Worm (Caenorhabditis elegans) whole organism, early embryonic: ENCODE results near the gene nhr-48.

Experiments
- ama-1 ChIP-seq: fragments of 150-350 bp; optimal IDR thresholded peaks from 2 replicates; lab custom pipeline; 2014
- ets-7 ChIP-seq: sonication (generic microtip); optimal IDR thresholded peaks from 2 replicates; lab custom pipeline; 2016; ENCODE audit warnings: missing genotype, missing genetic modification characterization, missing compliant biosample characterization
- tra-4 ChIP-seq: sonication (generic microtip); optimal IDR thresholded peaks from 2 replicates; lab custom pipeline; 2017; ENCODE audit warnings: missing genetic modification characterization, missing compliant biosample characterization

- TF ChIP-seq ets-7 (tag; lab: Kevin White, UChicago) (no peak), ama-1 (lab: Kevin White, UChicago) (no peak), tra-4 (tag; lab: Kevin White, UChicago) (no peak)
Observed at ce11 chrX:15716971-15717370, 9.0 kb downstream of the nhr-48 start.
